Fruit fly (Drosophila melanogaster) whole organism, embryonic: ENCODE measurements around the gene CG33664.

ENCODE experiments used
- CG10543 ChIP-seq: fragments of 200-800 bp; sonication (Bioruptor generic); optimal IDR thresholded peaks from 3 replicates; lab custom pipeline; 2017; ENCODE audit warnings: missing biosample characterization, mild to moderate bottlenecking, missing genetic modification characterization, moderate library complexity
- CG12391 ChIP-seq: fragments of 200-800 bp; sonication (Bioruptor generic); optimal IDR thresholded peaks from 3 replicates; lab custom pipeline; 2018; ENCODE audit warnings: missing biosample characterization, mild to moderate bottlenecking, missing genetic modification characterization, moderate library complexity
- CG12942 ChIP-seq: fragments of 200-800 bp; sonication (Bioruptor generic); optimal IDR thresholded peaks from 3 replicates; lab custom pipeline; 2016; ENCODE audit warnings: missing biosample characterization, missing genetic modification characterization
- CG13287 ChIP-seq: fragments of 200-800 bp; sonication (Bioruptor generic); IDR thresholded peaks from 2 replicates; pipeline ENCODE4 v1.3.6; 2022; ENCODE audit warnings: missing biosample characterization, missing genetic modification characterization; ENCODE audit not compliant: partially characterized antibody
- CG17359 ChIP-seq: fragments of 200-800 bp; sonication (Bioruptor generic); optimal IDR thresholded peaks from 3 replicates; lab custom pipeline; 2018; ENCODE audit warnings: missing biosample characterization, mild to moderate bottlenecking, missing genetic modification characterization, moderate library complexity
- CG2116 ChIP-seq: fragments of 200-800 bp; sonication (Bioruptor generic); optimal IDR thresholded peaks from 3 replicates; lab custom pipeline; 2018; ENCODE audit warnings: missing biosample characterization, mild to moderate bottlenecking, missing genetic modification characterization
- CG2678 ChIP-seq: fragments of 200-800 bp; sonication (Bioruptor generic); optimal IDR thresholded peaks from 3 replicates; lab custom pipeline; 2019; ENCODE audit warnings: missing biosample characterization, mild to moderate bottlenecking, missing genetic modification characterization, moderate library complexity
- CG3065 ChIP-seq: fragments of 200-800 bp; sonication (Bioruptor generic); optimal IDR thresholded peaks from 2 replicates; lab custom pipeline; 2016; ENCODE audit warnings: missing biosample characterization, missing genetic modification characterization
- CG31224 ChIP-seq: fragments of 200-800 bp; sonication (Bioruptor generic); IDR thresholded peaks from 2 replicates; pipeline ENCODE4 v1.3.6; 2022; ENCODE audit warnings: missing biosample characterization, missing genetic modification characterization
- CG3281 ChIP-seq: fragments of 200-800 bp; sonication (Bioruptor generic); optimal IDR thresholded peaks from 3 replicates; lab custom pipeline; 2017; ENCODE audit warnings: missing biosample characterization, mild to moderate bottlenecking, missing genetic modification characterization
- CG34376 ChIP-seq: fragments of 200-800 bp; sonication (Bioruptor generic); optimal IDR thresholded peaks from 2 replicates; lab custom pipeline; 2018; ENCODE audit warnings: missing biosample characterization, mild to moderate bottlenecking, missing genetic modification characterization
- CG3995 ChIP-seq: fragments of 200-800 bp; sonication (Bioruptor generic); optimal IDR thresholded peaks from 3 replicates; lab custom pipeline; 2016; ENCODE audit warnings: missing biosample characterization, missing genetic modification characterization
- CG6791 ChIP-seq: fragments of 200-800 bp; sonication (Bioruptor generic); IDR thresholded peaks from 3 replicates; pipeline ENCODE4 v1.3.6; 2022; ENCODE audit warnings: missing biosample characterization, missing genetic modification characterization; ENCODE audit not compliant: partially characterized antibody
- CG7786 ChIP-seq: fragments of 200-800 bp; sonication (Bioruptor generic); optimal IDR thresholded peaks from 2 replicates; lab custom pipeline; 2016; ENCODE audit warnings: missing biosample characterization, missing genetic modification characterization
- CG7963 ChIP-seq: fragments of 200-800 bp; sonication (Bioruptor generic); IDR thresholded peaks from 3 replicates; pipeline ENCODE4 v1.3.6; 2022; ENCODE audit warnings: missing biosample characterization, missing genetic modification characterization; ENCODE audit not compliant: partially characterized antibody
- CG8290 ChIP-seq, 3 experiments: fragments of 200-800 bp; sonication (Bioruptor generic); optimal IDR thresholded peaks; 2 replicates each; lab custom pipeline; 2016 to 2019; ENCODE audit warnings: missing biosample characterization in 3 of 3, missing genetic modification characterization in 3 of 3, mild to moderate bottlenecking in 2 of 3, moderate library complexity in 1 of 3
- Dbx ChIP-seq: fragments of 200-800 bp; sonication (Bioruptor generic); IDR thresholded peaks from 3 replicates; pipeline ENCODE4 v1.3.6; 2022; ENCODE audit warnings: missing biosample characterization, missing genetic modification characterization
- GATAe ChIP-seq: fragments of 200-800 bp; sonication (Bioruptor generic); conservative IDR thresholded peaks from 2 replicates; pipeline ENCODE4 v1.3.6; 2022; ENCODE audit warnings: missing biosample characterization, missing genetic modification characterization
- HmgZ ChIP-seq: fragments of 200-800 bp; sonication (Bioruptor generic); optimal IDR thresholded peaks from 2 replicates; lab custom pipeline; 2018; ENCODE audit warnings: missing biosample characterization, mild to moderate bottlenecking, missing genetic modification characterization
- Hmx ChIP-seq: fragments of 200-800 bp; sonication (Bioruptor generic); optimal IDR thresholded peaks from 2 replicates; lab custom pipeline; 2016; ENCODE audit warnings: missing biosample characterization, missing genetic modification characterization
- Max ChIP-seq: fragments of 200-800 bp; sonication (Bioruptor generic); optimal IDR thresholded peaks from 2 replicates; lab custom pipeline; 2016; ENCODE audit warnings: missing biosample characterization, mild to moderate bottlenecking, missing genetic modification characterization
- Med ChIP-seq: fragments of 200-800 bp; sonication (Bioruptor generic); peaks from one replicate; lab custom pipeline; 2016; ENCODE audit warnings: missing biosample characterization, missing genetic modification characterization, mild to moderate bottlenecking, inconsistent platforms, moderate library complexity
- Nf-YB ChIP-seq: fragments of 200-800 bp; sonication (Bioruptor generic); optimal IDR thresholded peaks from 3 replicates; lab custom pipeline; 2019; ENCODE audit warnings: missing biosample characterization, mild to moderate bottlenecking, missing genetic modification characterization, moderate library complexity
- Nf-YC ChIP-seq: fragments of 200-800 bp; optimal IDR thresholded peaks from 3 replicates; lab custom pipeline; 2019; ENCODE audit warnings: missing biosample characterization, mild to moderate bottlenecking, missing genetic modification characterization, moderate library complexity
- Pdp1 ChIP-seq, 2 experiments: fragments of 200-800 bp; sonication (Bioruptor generic); optimal IDR thresholded peaks; 3 replicates each; lab custom pipeline; 2016; ENCODE audit warnings: missing biosample characterization in 2 of 2, missing genetic modification characterization in 2 of 2, mild to moderate bottlenecking in 1 of 2, moderate library complexity in 1 of 2
- Poxn ChIP-seq: fragments of 200-800 bp; sonication (Bioruptor generic); IDR thresholded peaks from 2 replicates; pipeline ENCODE4 v1.3.6; 2022; ENCODE audit warnings: missing biosample characterization, missing genetic modification characterization
- TFAM ChIP-seq: fragments of 200-800 bp; sonication (Bioruptor generic); optimal IDR thresholded peaks from 2 replicates; lab custom pipeline; 2017; ENCODE audit warnings: missing biosample characterization, missing genetic modification characterization, inconsistent platforms
- Trl ChIP-seq, 3 experiments: fragments of >200 bp in 2 of 3; fragments of 200-800 bp in 1 of 3; sonication (Bioruptor generic) in 1 of 3; optimal IDR thresholded peaks; 2 replicates in 1 of 3; 3 replicates in 2 of 3; lab custom pipeline; 2016 to 2017; ENCODE audit warnings: missing biosample characterization in 1 of 3, missing genetic modification characterization in 1 of 3
- bsh ChIP-seq, 2 experiments: fragments of 200-800 bp; sonication (Bioruptor generic); optimal IDR thresholded peaks; 2 replicates each; lab custom pipeline; 2017 to 2018; ENCODE audit warnings: mild to moderate bottlenecking in 2 of 2, missing biosample characterization in 2 of 2, missing genetic modification characterization in 2 of 2, moderate library complexity in 1 of 2
- crol ChIP-seq: fragments of 200-800 bp; sonication (Bioruptor generic); IDR thresholded peaks from 2 replicates; pipeline ENCODE4 v1.3.6; 2022; ENCODE audit warnings: missing biosample characterization, missing genetic modification characterization
- cwo ChIP-seq: fragments of 200-800 bp; sonication (Bioruptor generic); optimal IDR thresholded peaks from 3 replicates; lab custom pipeline; 2017; ENCODE audit warnings: missing biosample characterization, missing genetic modification characterization, mild to moderate bottlenecking, moderate library complexity, missing genetic modification reagents
- exex ChIP-seq: fragments of 200-800 bp; sonication (Bioruptor generic); optimal IDR thresholded peaks from 4 replicates; lab custom pipeline; 2018; ENCODE audit warnings: missing biosample characterization, mild to moderate bottlenecking, missing genetic modification characterization, moderate library complexity
- gro ChIP-seq: fragments of 200-800 bp; sonication (Bioruptor generic); optimal IDR thresholded peaks from 2 replicates; lab custom pipeline; 2016; ENCODE audit warnings: missing biosample characterization, missing genetic modification characterization
- gsb ChIP-seq: fragments of 200-800 bp; sonication (Bioruptor generic); IDR thresholded peaks from 2 replicates; pipeline ENCODE4 v1.3.6; 2022; ENCODE audit warnings: missing biosample characterization, missing genetic modification characterization
- kah ChIP-seq: fragments of 200-800 bp; sonication (Bioruptor generic); optimal IDR thresholded peaks from 2 replicates; lab custom pipeline; 2018; ENCODE audit warnings: missing biosample characterization, mild to moderate bottlenecking, missing genetic modification characterization
- ken ChIP-seq: fragments of 200-800 bp; sonication (Bioruptor generic); IDR thresholded peaks from 3 replicates; pipeline ENCODE4 v1.3.6; 2022; ENCODE audit warnings: missing biosample characterization, missing genetic modification characterization
- lab ChIP-seq: fragments of 200-800 bp; sonication (Bioruptor generic); optimal IDR thresholded peaks from 3 replicates; lab custom pipeline; 2017; ENCODE audit warnings: missing biosample characterization, missing genetic modification characterization, mild to moderate bottlenecking, moderate library complexity, missing genetic modification reagents
- luna ChIP-seq: fragments of 200-800 bp; sonication (Bioruptor generic); optimal IDR thresholded peaks from 2 replicates; lab custom pipeline; 2016; ENCODE audit warnings: missing biosample characterization, missing genetic modification characterization
- mirr ChIP-seq: fragments of 200-800 bp; sonication (Bioruptor generic); optimal IDR thresholded peaks from 3 replicates; lab custom pipeline; 2018; ENCODE audit warnings: missing biosample characterization, mild to moderate bottlenecking, missing genetic modification characterization
- pan ChIP-seq, 4 experiments: fragments of >200 bp in 3 of 4; fragments of 200-800 bp in 1 of 4; sonication (Bioruptor generic) in 1 of 4; optimal IDR thresholded peaks in 3 of 4; IDR thresholded peaks in 1 of 4; 2 replicates each; pipeline versions ENCODE4 v1.3.6 to Lab custom; 2017 to 2022; ENCODE audit warnings: missing biosample characterization in 2 of 4, missing genetic modification characterization in 2 of 4, mixed read lengths in 1 of 4
- pum ChIP-seq: fragments of 200-800 bp; sonication (Bioruptor generic); optimal IDR thresholded peaks from 2 replicates; lab custom pipeline; 2016; ENCODE audit warnings: missing biosample characterization, missing genetic modification characterization
- rib ChIP-seq: fragments of 200-800 bp; sonication (Bioruptor generic); IDR thresholded peaks from 2 replicates; pipeline ENCODE4 v1.3.6; 2022; ENCODE audit warnings: missing biosample characterization, missing genetic modification characterization
- sd ChIP-seq: fragments of 200-800 bp; sonication (Bioruptor generic); optimal IDR thresholded peaks from 3 replicates; lab custom pipeline; 2018; ENCODE audit warnings: missing biosample characterization, mild to moderate bottlenecking, missing genetic modification characterization, moderate library complexity
- sens ChIP-seq: fragments of 200-800 bp; sonication (Bioruptor generic); peaks from one replicate; lab custom pipeline; 2016; ENCODE audit warnings: missing biosample characterization, missing genetic modification characterization
- sug ChIP-seq: fragments of 200-800 bp; optimal IDR thresholded peaks from 2 replicates; lab custom pipeline; 2019; ENCODE audit warnings: missing biosample characterization, mild to moderate bottlenecking, missing genetic modification characterization, moderate library complexity
- tin ChIP-seq: fragments of 200-800 bp; sonication (Bioruptor generic); optimal IDR thresholded peaks from 3 replicates; lab custom pipeline; 2016; ENCODE audit warnings: missing biosample characterization, missing genetic modification characterization
- ttk ChIP-seq: fragments of 200-800 bp; sonication (Bioruptor generic); IDR thresholded peaks from 2 replicates; pipeline ENCODE4 v2.1.2; 2022; ENCODE audit warnings: missing biosample characterization, missing genetic modification characterization
- usp ChIP-seq: fragments of >200 bp; optimal IDR thresholded peaks from 2 replicates; lab custom pipeline; 2017; ENCODE audit warnings: missing biosample characterization, missing genetic modification characterization
- zf30C ChIP-seq: fragments of 200-800 bp; sonication (Bioruptor generic); optimal IDR thresholded peaks from 3 replicates; lab custom pipeline; 2018; ENCODE audit warnings: missing biosample characterization, mild to moderate bottlenecking, missing genetic modification characterization

CG33664 gene

dm6 chrX:6355090-6355679, 28.8 kb upstream of the CG33664 start:
- TF ChIP-seq Trl (optimal IDR thresholded peaks at IDR 0.05; lab: Kevin White, UChicago) = no peak
- no peak for TF ChIP-seq Trl (GFP tag; optimal IDR thresholded peaks at IDR 0.05; lab: Kevin White, UChicago)
- TF ChIP-seq CG13287 (GFP tag; lab: Robert Waterston, UW) = no peak
- peak; percentile 51 for TF ChIP-seq Med (GFP tag; lab: Kevin White, UChicago)
- peak; percentile 46 for TF ChIP-seq sd (tag; lab: Kevin White, UChicago)
- peak; percentile 86 for TF ChIP-seq mirr (GFP tag; lab: Kevin White, UChicago)
- TF ChIP-seq rib (GFP tag; lab: Robert Waterston, UW) = peak; percentile 9; the same call in 1 of the 2 replicates
- TF ChIP-seq Dbx (GFP tag; lab: Robert Waterston, UW) = no peak
- no peak for TF ChIP-seq CG2116 (GFP tag; lab: Kevin White, UChicago)
- no peak for TF ChIP-seq pum (GFP tag; lab: Kevin White, UChicago)
- TF ChIP-seq sens = peak; percentile 41
- TF ChIP-seq cwo (GFP tag; lab: Kevin White, UChicago) = peak; percentile 70
- no peak for TF ChIP-seq tin (GFP tag; lab: Kevin White, UChicago)
- peak in 1 of 2 experiments; percentile 73 for TF ChIP-seq Pdp1 (GFP tag; optimal IDR thresholded peaks at IDR 0.05; lab: Kevin White, UChicago)
- TF ChIP-seq ken = no peak
- peak; percentile 45; the same call in 1 of the 2 replicates for TF ChIP-seq GATAe (GFP tag; lab: Robert Waterston, UW)
- TF ChIP-seq CG34376 (GFP tag; lab: Kevin White, UChicago) = peak; percentile 55
- TF ChIP-seq CG6791 = no peak
- no peak for TF ChIP-seq luna (GFP tag; lab: Kevin White, UChicago)
- TF ChIP-seq CG3995 (GFP tag; lab: Kevin White, UChicago) = no peak
- peak; percentile 99 for TF ChIP-seq sug (tag; lab: Kevin White, UChicago)
- TF ChIP-seq bsh (GFP tag; optimal IDR thresholded peaks at IDR 0.05; lab: Kevin White, UChicago) = no peak
- no peak for TF ChIP-seq CG3065 (GFP tag; lab: Kevin White, UChicago)
- TF ChIP-seq Poxn (GFP tag; lab: Robert Waterston, UW) = no peak
- TF ChIP-seq Nf-YC = no peak
- no peak for TF ChIP-seq gro
- TF ChIP-seq lab (GFP tag; lab: Kevin White, UChicago) = peak; percentile 34
- peak; percentile 65 for TF ChIP-seq exex (tag; lab: Kevin White, UChicago)
- peak; percentile 6 for TF ChIP-seq CG3281
- no peak for TF ChIP-seq CG8290 (GFP tag; optimal IDR thresholded peaks at IDR 0.05; lab: Kevin White, UChicago)
- TF ChIP-seq CG8290 (tag; optimal IDR thresholded peaks at IDR 0.05; lab: Kevin White, UChicago) = peak in 1 of 2 experiments; percentile 4
- TF ChIP-seq CG2678 (tag; lab: Kevin White, UChicago) = peak; percentile 6
- no peak for TF ChIP-seq Nf-YB
- TF ChIP-seq CG31224 = peak; percentile 11; the same call in 1 of the 2 replicates
- TF ChIP-seq crol (GFP tag; lab: Robert Waterston, UW) = no peak
- TF ChIP-seq HmgZ (tag; lab: Kevin White, UChicago) = peak; percentile 12
- no peak for TF ChIP-seq Hmx
- TF ChIP-seq CG10543 = peak; percentile 39
- no peak for TF ChIP-seq Max

- TF ChIP-seq CG7963 (GFP tag; lab: Robert Waterston, UW) = no peak
- TF ChIP-seq TFAM = no peak
- no peak for TF ChIP-seq ttk (GFP tag; lab: Robert Waterston, UW)
- no peak for TF ChIP-seq zf30C (GFP tag; lab: Kevin White, UChicago)
- TF ChIP-seq CG12942 (GFP tag; lab: Kevin White, UChicago) = no peak
- no peak for TF ChIP-seq CG12391
- no peak for TF ChIP-seq CG7786
- TF ChIP-seq kah (GFP tag; lab: Kevin White, UChicago) = no peak
- TF ChIP-seq CG17359 (tag; lab: Kevin White, UChicago) = peak; percentile 9
- TF ChIP-seq pan (optimal IDR thresholded peaks at IDR 0.05; lab: Kevin White, UChicago) = no peak
- TF ChIP-seq pan (GFP tag; optimal IDR thresholded peaks at IDR 0.05 in 1 of 2, IDR thresholded peaks at IDR 0.05 in 1 of 2) = peak in 1 of 2 experiments; percentile 25
- no peak for TF ChIP-seq usp (GFP tag; lab: Kevin White, UChicago)
- TF ChIP-seq gsb (GFP tag; lab: Robert Waterston, UW) = no peak
Observed at dm6 chrX:6356748-6357397, 27.1 kb upstream of the CG33664 start.
